Worm (Caenorhabditis elegans) whole organism, L4 larva: Measurements from ENCODE around the gene F40A3.1.
A peak's percentile ranks its signal among the peaks of the same experiment; 100 is the strongest.

Experiments
- D1046.2 ChIP-seq: fragments of 200-800 bp; sonication (Bioruptor generic); IDR thresholded peaks from 2 replicates; pipeline ENCODE4 v1.3.6; 2022; ENCODE audit warnings: missing genetic modification characterization, missing compliant biosample characterization
- F10B5.3 ChIP-seq: sonication (generic microtip); optimal IDR thresholded peaks from 2 replicates; lab custom pipeline; 2016; ENCODE audit warnings: mild to moderate bottlenecking, missing genetic modification characterization, missing compliant biosample characterization
- F37D6.2 ChIP-seq: sonication (generic microtip); optimal IDR thresholded peaks from 2 replicates; lab custom pipeline; 2016; ENCODE audit warnings: mild to moderate bottlenecking, missing genetic modification characterization, missing compliant biosample characterization
- F49E8.2 ChIP-seq: sonication (generic microtip); optimal IDR thresholded peaks from 2 replicates; lab custom pipeline; 2016; ENCODE audit warnings: missing compliant biosample characterization, mild to moderate bottlenecking, missing genetic modification characterization, borderline replicate concordance
- Y5F2A.4 ChIP-seq: fragments of 200-800 bp; sonication (Bioruptor generic); optimal IDR thresholded peaks from 2 replicates; lab custom pipeline; 2018; ENCODE audit warnings: mild to moderate bottlenecking, missing genetic modification characterization, missing compliant biosample characterization
- ZK337.2 ChIP-seq: fragments of 200-800 bp; sonication (Bioruptor generic); IDR thresholded peaks from 2 replicates; pipeline ENCODE4 v1.3.6; 2022; ENCODE audit warnings: missing genetic modification reagents, missing genetic modification characterization, missing compliant biosample characterization
- ZK546.5 ChIP-seq, 2 experiments: sonication (generic microtip); optimal IDR thresholded peaks; 2 replicates each; lab custom pipeline; 2017; ENCODE audit warnings: missing biosample characterization in 2 of 2, missing genetic modification characterization in 2 of 2
- aha-1 ChIP-seq: fragments of 150-350 bp; peaks from one replicate; lab custom pipeline; 2014; ENCODE audit warnings: missing biosample characterization, missing genetic modification characterization
- aly-2 ChIP-seq: sonication (generic microtip); optimal IDR thresholded peaks from 2 replicates; lab custom pipeline; 2018; ENCODE audit warnings: missing biosample characterization, missing genetic modification characterization
- ceh-20 ChIP-seq: fragments of 200-800 bp; sonication (Bioruptor generic); IDR thresholded peaks from 2 replicates; pipeline ENCODE4 v1.3.6; 2022; ENCODE audit warnings: missing genetic modification reagents, missing genetic modification characterization, missing compliant biosample characterization
- ceh-28 ChIP-seq: fragments of 150-350 bp; optimal IDR thresholded peaks from 2 replicates; lab custom pipeline; 2014; ENCODE audit warnings: missing biosample characterization, missing genetic modification reagents, missing genetic modification characterization
- ceh-32 ChIP-seq: sonication (generic microtip); optimal IDR thresholded peaks from 2 replicates; lab custom pipeline; 2016; ENCODE audit warnings: mild to moderate bottlenecking, missing genetic modification characterization, missing compliant biosample characterization; ENCODE audit not compliant: poor library complexity
- ceh-44 ChIP-seq: fragments of 200-800 bp; sonication (Bioruptor generic); IDR thresholded peaks from 2 replicates; pipeline ENCODE4 v1.3.6; 2022; ENCODE audit warnings: missing genetic modification reagents, missing genetic modification characterization, missing compliant biosample characterization
- ceh-82 ChIP-seq: sonication (generic microtip); optimal IDR thresholded peaks from 2 replicates; lab custom pipeline; 2017; ENCODE audit warnings: missing biosample characterization, missing genetic modification characterization
- daf-16 ChIP-seq, 3 experiments: sonication (generic microtip); optimal IDR thresholded peaks; 2 replicates each; lab custom pipeline; 2016 to 2017; ENCODE audit warnings: missing genetic modification characterization in 3 of 3, missing genetic modification reagents in 3 of 3, mild to moderate bottlenecking in 2 of 3, missing compliant biosample characterization in 2 of 3, missing biosample characterization in 1 of 3, moderate library complexity in 1 of 3
- daf-19 ChIP-seq: fragments of 200-800 bp; sonication (Bioruptor generic); conservative IDR thresholded peaks from 2 replicates; pipeline ENCODE4 v1.3.6; 2022; ENCODE audit warnings: missing genetic modification characterization, missing compliant biosample characterization
- daf-8 ChIP-seq: fragments of 200-800 bp; sonication (Bioruptor generic); IDR thresholded peaks from 2 replicates; pipeline ENCODE4 v1.3.6; 2022; ENCODE audit warnings: missing genetic modification characterization, missing compliant biosample characterization
- duxl-1 ChIP-seq: sonication (generic microtip); optimal IDR thresholded peaks from 2 replicates; lab custom pipeline; 2016; ENCODE audit warnings: mild to moderate bottlenecking, missing genetic modification characterization, moderate library complexity, missing compliant biosample characterization; ENCODE audit not compliant: poor library complexity
- egl-43 ChIP-seq: fragments of 200-800 bp; sonication (Bioruptor generic); IDR thresholded peaks from 2 replicates; pipeline ENCODE4 v1.3.6; 2022; ENCODE audit warnings: missing genetic modification reagents, missing genetic modification characterization, missing compliant biosample characterization
- hlh-30 ChIP-seq: sonication (generic microtip); optimal IDR thresholded peaks from 2 replicates; lab custom pipeline; 2017; ENCODE audit warnings: antibody characterized with exemption, mild to moderate bottlenecking, missing genetic modification characterization, missing compliant biosample characterization; ENCODE audit not compliant: insufficient read depth
- hmg-1.1 ChIP-seq: fragments of 200-800 bp; sonication (Bioruptor generic); IDR thresholded peaks from 2 replicates; pipeline ENCODE4 v1.3.6; 2022; ENCODE audit warnings: missing genetic modification reagents, missing genetic modification characterization, missing compliant biosample characterization
- jun-1 ChIP-seq: fragments of 150-350 bp; optimal IDR thresholded peaks from 2 replicates; lab custom pipeline; 2014; ENCODE audit warnings: missing biosample characterization, missing genetic modification reagents, missing genetic modification characterization
- lin-29 ChIP-seq: fragments of 200-800 bp; sonication (Bioruptor generic); IDR thresholded peaks from 2 replicates; pipeline ENCODE4 v1.3.6; 2022; ENCODE audit warnings: missing genetic modification reagents, missing genetic modification characterization, missing compliant biosample characterization
- lin-38 ChIP-seq: fragments of 200-800 bp; sonication (Bioruptor generic); IDR thresholded peaks from 2 replicates; pipeline ENCODE4 v1.3.6; 2022; ENCODE audit warnings: missing genetic modification reagents, missing genetic modification characterization, missing compliant biosample characterization
- lin-39 ChIP-seq: fragments of 150-350 bp; optimal IDR thresholded peaks from 2 replicates; lab custom pipeline; 2014; ENCODE audit warnings: missing biosample characterization, missing genetic modification reagents, missing genetic modification characterization
- lir-3 ChIP-seq: sonication (generic microtip); optimal IDR thresholded peaks from 2 replicates; lab custom pipeline; 2016; ENCODE audit warnings: mild to moderate bottlenecking, missing genetic modification characterization, missing compliant biosample characterization
- lsy-2 ChIP-seq, 2 experiments: fragments of 150-350 bp in 1 of 2; sonication (generic microtip) in 1 of 2; optimal IDR thresholded peaks; 2 replicates each; lab custom pipeline; 2014 to 2017; ENCODE audit warnings: missing biosample characterization in 2 of 2, missing genetic modification characterization in 2 of 2
- mdl-1 ChIP-seq, 2 experiments: fragments of 150-350 bp in 1 of 2; sonication (generic microtip) in 1 of 2; optimal IDR thresholded peaks; 2 replicates each; lab custom pipeline; 2014 to 2017; ENCODE audit warnings: missing biosample characterization in 2 of 2, missing genetic modification characterization in 2 of 2
- mdt-29 ChIP-seq: fragments of 200-800 bp; sonication (Bioruptor generic); IDR thresholded peaks from 2 replicates; pipeline ENCODE4 v1.3.6; 2022; ENCODE audit warnings: missing genetic modification reagents, missing genetic modification characterization, missing compliant biosample characterization
- mes-2 ChIP-seq: sonication (generic microtip); optimal IDR thresholded peaks from 2 replicates; lab custom pipeline; 2016; ENCODE audit warnings: missing genotype, mild to moderate bottlenecking, missing genetic modification characterization, missing compliant biosample characterization; ENCODE audit not compliant: poor library complexity, severe bottlenecking
- mxl-3 ChIP-seq: fragments of 200-800 bp; sonication (Bioruptor generic); optimal IDR thresholded peaks from 2 replicates; lab custom pipeline; 2018; ENCODE audit warnings: mild to moderate bottlenecking, missing genetic modification characterization, missing compliant biosample characterization
- nhr-10 ChIP-seq: fragments of 150-350 bp; optimal IDR thresholded peaks from 2 replicates; lab custom pipeline; 2014; ENCODE audit warnings: missing biosample characterization, missing genetic modification characterization
- nhr-237 ChIP-seq: sonication (generic microtip); optimal IDR thresholded peaks from 2 replicates; lab custom pipeline; 2017; ENCODE audit warnings: missing biosample characterization, missing genetic modification characterization
- nhr-28 ChIP-seq: fragments of 150-350 bp; optimal IDR thresholded peaks from 2 replicates; lab custom pipeline; 2014; ENCODE audit warnings: missing biosample characterization, missing genetic modification characterization
- nhr-42 ChIP-seq: fragments of 200-800 bp; sonication (Bioruptor generic); IDR thresholded peaks from 2 replicates; pipeline ENCODE4 v1.3.6; 2022; ENCODE audit warnings: missing genetic modification characterization, missing compliant biosample characterization
- nhr-6 ChIP-seq: fragments of 150-350 bp; optimal IDR thresholded peaks from 2 replicates; lab custom pipeline; 2014; ENCODE audit warnings: missing biosample characterization, missing genetic modification characterization
- nhr-77 ChIP-seq: fragments of 150-350 bp; optimal IDR thresholded peaks from 2 replicates; lab custom pipeline; 2014; ENCODE audit warnings: missing biosample characterization, missing genetic modification characterization
- pha-4 ChIP-seq, 2 experiments: fragments of 150-350 bp in 1 of 2; fragments of 200-800 bp in 1 of 2; sonication (Bioruptor generic) in 1 of 2; IDR thresholded peaks in 1 of 2; optimal IDR thresholded peaks in 1 of 2; 2 replicates each; pipeline versions ENCODE4 v1.3.6 to Lab custom; 2014 to 2022; ENCODE audit warnings: missing genetic modification characterization in 2 of 2, missing genetic modification reagents in 2 of 2, missing biosample characterization in 1 of 2, missing compliant biosample characterization in 1 of 2
- snpc-1.2 ChIP-seq: fragments of 200-800 bp; sonication (Bioruptor generic); IDR thresholded peaks from 2 replicates; pipeline ENCODE4 v1.3.6; 2022; ENCODE audit warnings: missing genetic modification reagents, missing genetic modification characterization, missing compliant biosample characterization
- tag-97 ChIP-seq: fragments of 200-800 bp; sonication (Bioruptor generic); IDR thresholded peaks from 2 replicates; pipeline ENCODE4 v1.3.6; 2022; ENCODE audit warnings: missing genetic modification characterization, missing compliant biosample characterization
- tra-1 ChIP-seq: fragments of 200-800 bp; sonication (Bioruptor generic); IDR thresholded peaks from 2 replicates; pipeline ENCODE4 v1.3.6; 2022; ENCODE audit warnings: missing genetic modification reagents, missing genetic modification characterization, missing compliant biosample characterization
- unc-130 ChIP-seq: sonication (generic microtip); optimal IDR thresholded peaks from 2 replicates; lab custom pipeline; 2016; ENCODE audit warnings: missing genetic modification reagents, missing genetic modification characterization, missing compliant biosample characterization
- unc-39 ChIP-seq: sonication (generic microtip); optimal IDR thresholded peaks from 2 replicates; lab custom pipeline; 2017; ENCODE audit warnings: missing biosample characterization, missing genetic modification characterization
- zip-2 ChIP-seq: fragments of 150-350 bp; optimal IDR thresholded peaks from 2 replicates; lab custom pipeline; 2014; ENCODE audit warnings: missing biosample characterization, missing genetic modification characterization
- ztf-11 ChIP-seq: fragments of 150-350 bp; optimal IDR thresholded peaks from 2 replicates; lab custom pipeline; 2014; ENCODE audit warnings: missing biosample characterization, missing genetic modification characterization
- ztf-7 ChIP-seq: fragments of 150-350 bp; optimal IDR thresholded peaks from 2 replicates; lab custom pipeline; 2014; ENCODE audit warnings: missing biosample characterization, missing genetic modification characterization

Gene F40A3.1

ce11 chrV:7848251-7848650 lies 43.1 kb upstream of the F40A3.1 start (continued):
- no peak for TF ChIP-seq lin-29 (GFP tag; lab: Robert Waterston, UW)

ce11 chrV:7852078-7852477 lies 39.3 kb upstream of the F40A3.1 start:
- TF ChIP-seq ceh-82 (tag; lab: Kevin White, UChicago) (no peak), F49E8.2 (peak; percentile 9), ceh-28 (tag; lab: Kevin White, UChicago) (no peak), pha-4 (GFP tag; IDR thresholded peaks at IDR 0.05; lab: Robert Waterston, UW) (no peak), pha-4 (tag; optimal IDR thresholded peaks at IDR 0.05; lab: Kevin White, UChicago) (no peak), lin-38 (peak; percentile 36; the same call in 1 of the 2 replicates), aha-1 (tag; lab: Kevin White, UChicago) (peak; percentile 84), tra-1 (GFP tag; lab: Robert Waterston, UW) (no peak)

- TF ChIP-seq nhr-6 (tag; lab: Kevin White, UChicago) = peak; percentile 52
- no peak for TF ChIP-seq F10B5.3
- no peak for TF ChIP-seq mdl-1 (tag; optimal IDR thresholded peaks at IDR 0.05; lab: Kevin White, UChicago)
- TF ChIP-seq mxl-3 (GFP tag; lab: Kevin White, UChicago) = no peak
- TF ChIP-seq ztf-11 (tag; lab: Kevin White, UChicago) = no peak
- 0 out of 2 replicates have a peak, but pooled peaks have one; percentile 22 for TF ChIP-seq lin-38
- TF ChIP-seq daf-19 (GFP tag; lab: Robert Waterston, UW) = no peak
- no peak for TF ChIP-seq zip-2 (tag; lab: Kevin White, UChicago)
- TF ChIP-seq mes-2 (tag; lab: Kevin White, UChicago) = peak; percentile 24
- TF ChIP-seq hmg-1.1 (GFP tag; lab: Robert Waterston, UW) = 0 out of 2 replicates have a peak, but pooled peaks have one; percentile 34
- TF ChIP-seq lsy-2 (tag; optimal IDR thresholded peaks at IDR 0.05; lab: Kevin White, UChicago) = peak in 1 of 2 experiments; percentile 27
- no peak for TF ChIP-seq lir-3
- no peak for TF ChIP-seq unc-39 (tag; lab: Kevin White, UChicago)
- TF ChIP-seq daf-16 (GFP tag; optimal IDR thresholded peaks at IDR 0.05; lab: Kevin White, UChicago) = no peak
- peak; percentile 25 for TF ChIP-seq daf-16 (tag; optimal IDR thresholded peaks at IDR 0.05; lab: Kevin White, UChicago)
- TF ChIP-seq duxl-1 = no peak
- TF ChIP-seq nhr-77 (tag; lab: Kevin White, UChicago) = no peak
These were observed 37.4 kb upstream of the F40A3.1 start for ce11 chrV:7853900-7854299.

- TF ChIP-seq ZK337.2 (GFP tag; lab: Robert Waterston, UW) (no peak), mdt-29 (no peak), aly-2 (tag; lab: Kevin White, UChicago) (no peak), mes-2 (tag; lab: Kevin White, UChicago) (peak; percentile 72), hlh-30 (peak; percentile 76), tag-97 (GFP tag; lab: Robert Waterston, UW) (no peak), ceh-20 (GFP tag; lab: Robert Waterston, UW) (peak; percentile 55), nhr-77 (tag; lab: Kevin White, UChicago) (peak; percentile 70), nhr-42 (GFP tag; lab: Robert Waterston, UW) (peak; percentile 35; the same call in 1 of the 2 replicates), daf-8 (GFP tag; lab: Robert Waterston, UW) (no peak), ceh-44 (GFP tag; lab: Robert Waterston, UW) (no peak), lin-39 (no peak), snpc-1.2 (GFP tag; lab: Robert Waterston, UW) (no peak), unc-130 (GFP tag; lab: Kevin White, UChicago) (no peak), egl-43 (GFP tag; lab: Robert Waterston, UW) (peak; percentile 76; the same call in 1 of the 2 replicates), nhr-237 (no peak), D1046.2 (GFP tag; lab: Robert Waterston, UW) (0 out of 2 replicates have a peak, but pooled peaks have one; percentile 63), ZK546.5 (tag; optimal IDR thresholded peaks at IDR 0.05; lab: Kevin White, UChicago) (no peak), ztf-7 (tag; lab: Kevin White, UChicago) (peak; percentile 64), ceh-32 (tag; lab: Kevin White, UChicago) (no peak), F37D6.2 (tag; lab: Kevin White, UChicago) (peak; percentile 12), ceh-82 (tag; lab: Kevin White, UChicago) (no peak), Y5F2A.4 (no peak), nhr-10 (tag; lab: Kevin White, UChicago) (no peak), jun-1 (tag; lab: Kevin White, UChicago) (peak; percentile 77), nhr-28 (peak; percentile 83)
These were observed 36.7 kb upstream of the F40A3.1 start, which contains the start of the genes C37C3.9 and C37C3.18 for ce11 chrV:7854603-7855002. Gene C37C3.9 (minus strand): TSS chrV:7854700. Gene C37C3.18 (plus strand): TSS chrV:7854993.
